Worm (Caenorhabditis elegans) whole organism, young adult: ENCODE data around the gene F16H6.4.

Experiments
- B0336.3 ChIP-seq: fragments of 200-800 bp; sonication (Bioruptor generic); IDR thresholded peaks from 2 replicates; pipeline ENCODE4 v1.3.6; 2022; ENCODE audit warnings: missing genetic modification characterization, missing compliant biosample characterization
- F57A8.1 ChIP-seq: fragments of 200-800 bp; sonication (Bioruptor generic); optimal IDR thresholded peaks from 2 replicates; lab custom pipeline; 2018; ENCODE audit warnings: mild to moderate bottlenecking, missing genetic modification characterization, moderate library complexity, missing compliant biosample characterization
- F57C9.4 ChIP-seq: sonication (generic microtip); optimal IDR thresholded peaks from 2 replicates; lab custom pipeline; 2017; ENCODE audit warnings: mild to moderate bottlenecking, missing genetic modification characterization, missing compliant biosample characterization
- K12H6.12 ChIP-seq: fragments of 200-800 bp; sonication (Bioruptor generic); optimal IDR thresholded peaks from 2 replicates; lab custom pipeline; 2018; ENCODE audit warnings: mild to moderate bottlenecking, missing genetic modification characterization, missing compliant biosample characterization
- akir-1 ChIP-seq: fragments of 200-800 bp; sonication (Bioruptor generic); optimal IDR thresholded peaks from 2 replicates; lab custom pipeline; 2018; ENCODE audit warnings: mild to moderate bottlenecking, missing genetic modification characterization, moderate library complexity, missing compliant biosample characterization
- ama-1 ChIP-seq, 3 experiments: fragments of 150-350 bp in 1 of 3; sonication (generic microtip) in 2 of 3; optimal IDR thresholded peaks; 2 replicates each; lab custom pipeline; 2014 to 2018; ENCODE audit warnings: missing biosample characterization in 2 of 3, missing genetic modification characterization in 2 of 3, missing genetic modification reagents in 2 of 3
- ccch-3 ChIP-seq: fragments of 200-800 bp; sonication (Bioruptor generic); optimal IDR thresholded peaks from 2 replicates; lab custom pipeline; 2018; ENCODE audit warnings: mild to moderate bottlenecking, missing genetic modification characterization, missing compliant biosample characterization
- egl-18 ChIP-seq: fragments of 200-800 bp; sonication (Bioruptor generic); IDR thresholded peaks from 2 replicates; pipeline ENCODE4 v1.3.6; 2022; ENCODE audit warnings: missing genetic modification reagents, missing genetic modification characterization, missing compliant biosample characterization
- him-1 ChIP-seq: sonication (generic microtip); optimal IDR thresholded peaks from 2 replicates; lab custom pipeline; 2016; ENCODE audit warnings: missing genotype, missing genetic modification reagents, missing genetic modification characterization, missing compliant biosample characterization
- hlh-12 ChIP-seq: sonication (generic microtip); optimal IDR thresholded peaks from 2 replicates; lab custom pipeline; 2016; ENCODE audit warnings: missing genetic modification characterization, missing compliant biosample characterization
- hmg-1.2 ChIP-seq: fragments of 200-800 bp; sonication (Bioruptor generic); IDR thresholded peaks from 2 replicates; pipeline ENCODE4 v1.3.6; 2022; ENCODE audit warnings: missing genetic modification reagents, missing genetic modification characterization, missing compliant biosample characterization
- let-607 ChIP-seq, 2 experiments: fragments of 200-800 bp in 1 of 2; sonication (Bioruptor generic) in 1 of 2; sonication (generic microtip) in 1 of 2; optimal IDR thresholded peaks; 2 replicates each; lab custom pipeline; 2016 to 2018; ENCODE audit warnings: mild to moderate bottlenecking in 2 of 2, missing compliant biosample characterization in 2 of 2, missing genetic modification characterization in 2 of 2, moderate library complexity in 2 of 2, missing genotype in 1 of 2
- lin-35 ChIP-seq, 3 experiments: fragments of 150-350 bp in 2 of 3; sonication (generic microtip) in 1 of 3; optimal IDR thresholded peaks; 2 replicates each; lab custom pipeline; 2014 to 2018; ENCODE audit warnings: missing biosample characterization in 3 of 3, missing genetic modification characterization in 3 of 3, missing genetic modification reagents in 3 of 3
- lin-54 ChIP-seq: fragments of 200-800 bp; sonication (Bioruptor generic); optimal IDR thresholded peaks from 2 replicates; lab custom pipeline; 2018; ENCODE audit warnings: mild to moderate bottlenecking, missing genetic modification characterization, missing compliant biosample characterization
- nhr-90 ChIP-seq: sonication (generic microtip); optimal IDR thresholded peaks from 2 replicates; lab custom pipeline; 2016; ENCODE audit warnings: missing genotype, mild to moderate bottlenecking, missing genetic modification characterization, missing compliant biosample characterization
- pbrm-1 ChIP-seq: fragments of 200-800 bp; sonication (Bioruptor generic); IDR thresholded peaks from 2 replicates; pipeline ENCODE4 v1.3.6; 2022; ENCODE audit warnings: missing genetic modification reagents, missing genetic modification characterization, missing compliant biosample characterization
- rcor-1 ChIP-seq: fragments of 200-800 bp; sonication (Bioruptor generic); IDR thresholded peaks from 2 replicates; pipeline ENCODE4 v1.3.6; 2022; ENCODE audit warnings: missing genetic modification reagents, missing genetic modification characterization, missing compliant biosample characterization
- tlf-1 ChIP-seq: fragments of 200-800 bp; sonication (Bioruptor generic); optimal IDR thresholded peaks from 2 replicates; lab custom pipeline; 2018; ENCODE audit warnings: mild to moderate bottlenecking, missing genetic modification characterization, missing compliant biosample characterization
- xnd-1 ChIP-seq: sonication (generic microtip); optimal IDR thresholded peaks from 2 replicates; lab custom pipeline; 2016; ENCODE audit warnings: missing genotype, missing genetic modification reagents, missing genetic modification characterization, missing compliant biosample characterization

The F16H6.4 gene

ce11 chrV:18252239-18252638, 53.7 kb downstream of the F16H6.4 start, which contains the start of gene R10E8.1 (continued):
- no peak for TF ChIP-seq let-607 (tag; optimal IDR thresholded peaks at IDR 0.05; lab: Kevin White, UChicago)
- no peak for TF ChIP-seq hmg-1.2 (GFP tag; lab: Robert Waterston, UW)
- no peak for TF ChIP-seq F57A8.1 (GFP tag; lab: Kevin White, UChicago)

DNA sequence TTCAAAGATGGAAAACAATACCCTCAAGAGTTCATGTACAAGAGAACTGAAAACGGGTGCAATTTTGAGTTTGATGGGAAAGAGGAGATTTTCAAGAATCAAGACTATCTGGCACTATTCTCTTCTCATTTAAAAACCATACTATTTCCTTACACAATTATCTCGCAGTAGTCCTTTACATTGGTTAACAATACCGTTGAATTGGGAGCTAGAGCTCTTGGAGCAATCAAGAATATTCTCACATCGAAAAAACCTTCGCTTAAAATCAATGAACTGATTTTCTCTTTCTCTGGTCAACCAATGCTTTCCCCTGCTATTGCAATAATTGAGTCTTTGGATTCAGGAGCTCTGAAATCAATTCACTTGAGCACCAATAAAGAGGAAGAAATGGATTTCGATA, 55.0 kb downstream of the F16H6.4 start, which contains the start of gene R10E8.2:
R10E8.2 (plus strand) TSS at position 301 of the 400 bp plus-strand sequence.
- TF ChIP-seq lin-35 (GFP tag; optimal IDR thresholded peaks at IDR 0.05; lab: Kevin White, UChicago) (no peak), xnd-1 (tag; lab: Kevin White, UChicago) (no peak), rcor-1 (GFP tag; lab: Robert Waterston, UW) (no peak), him-1 (tag; lab: Kevin White, UChicago) (no peak), pbrm-1 (no peak), hlh-12 (tag; lab: Kevin White, UChicago) (no peak), tlf-1 (GFP tag; lab: Kevin White, UChicago) (no peak), B0336.3 (no peak), lin-54 (GFP tag; lab: Kevin White, UChicago) (no peak), let-607 (tag; optimal IDR thresholded peaks at IDR 0.05; lab: Kevin White, UChicago) (no peak)

- TF ChIP-seq let-607 (tag; optimal IDR thresholded peaks at IDR 0.05; lab: Kevin White, UChicago), result no peak
- TF ChIP-seq egl-18 (GFP tag; lab: Robert Waterston, UW), result no peak
- TF ChIP-seq akir-1 (GFP tag; lab: Kevin White, UChicago), result no peak
- no peak for TF ChIP-seq nhr-90 (tag; lab: Kevin White, UChicago)
- TF ChIP-seq F57C9.4 (tag; lab: Kevin White, UChicago), result no peak
- TF ChIP-seq K12H6.12 (tag; lab: Kevin White, UChicago), result no peak
- no peak for TF ChIP-seq ama-1 (optimal IDR thresholded peaks at IDR 0.05; lab: Kevin White, UChicago)
- no peak for TF ChIP-seq ama-1 (GFP tag; optimal IDR thresholded peaks at IDR 0.05; lab: Kevin White, UChicago)
- TF ChIP-seq lin-54 (GFP tag; lab: Kevin White, UChicago), result no peak
- no peak for TF ChIP-seq ccch-3 (GFP tag; lab: Kevin White, UChicago)
Observed at ce11 chrV:18254483-18254882, 56.0 kb downstream of the F16H6.4 start, which contains the start of gene R10E8.5. TSS of gene R10E8.5 (plus strand) at chrV:18254783.
